Worm (Caenorhabditis elegans) whole organism, L4 larva: ENCODE measurements around the gene sel-13.

Source experiments
- nhr-237 ChIP-seq: sonication (generic microtip); optimal IDR thresholded peaks from 2 replicates; lab custom pipeline; 2017; ENCODE audit warnings: missing biosample characterization, missing genetic modification characterization
- nhr-25 ChIP-seq: sonication (generic microtip); optimal IDR thresholded peaks from 2 replicates; lab custom pipeline; 2017; ENCODE audit warnings: missing genetic modification characterization, mild to moderate bottlenecking, missing compliant biosample characterization, antibody characterized with exemption, moderate library complexity, borderline replicate concordance; ENCODE audit not compliant: insufficient read depth

- TF ChIP-seq nhr-237 (tag; lab: Kevin White, UChicago) (no peak), nhr-25 (tag; lab: Kevin White, UChicago) (no peak)
These were observed 28.1 kb downstream of the sel-13 start, which contains the start of gene srg-13 for ce11 chrIII:4671949-4672348.
